Fruit fly (Drosophila melanogaster): ENCODE measurements around the gene CG12499.

CG12499 gene

DNA sequence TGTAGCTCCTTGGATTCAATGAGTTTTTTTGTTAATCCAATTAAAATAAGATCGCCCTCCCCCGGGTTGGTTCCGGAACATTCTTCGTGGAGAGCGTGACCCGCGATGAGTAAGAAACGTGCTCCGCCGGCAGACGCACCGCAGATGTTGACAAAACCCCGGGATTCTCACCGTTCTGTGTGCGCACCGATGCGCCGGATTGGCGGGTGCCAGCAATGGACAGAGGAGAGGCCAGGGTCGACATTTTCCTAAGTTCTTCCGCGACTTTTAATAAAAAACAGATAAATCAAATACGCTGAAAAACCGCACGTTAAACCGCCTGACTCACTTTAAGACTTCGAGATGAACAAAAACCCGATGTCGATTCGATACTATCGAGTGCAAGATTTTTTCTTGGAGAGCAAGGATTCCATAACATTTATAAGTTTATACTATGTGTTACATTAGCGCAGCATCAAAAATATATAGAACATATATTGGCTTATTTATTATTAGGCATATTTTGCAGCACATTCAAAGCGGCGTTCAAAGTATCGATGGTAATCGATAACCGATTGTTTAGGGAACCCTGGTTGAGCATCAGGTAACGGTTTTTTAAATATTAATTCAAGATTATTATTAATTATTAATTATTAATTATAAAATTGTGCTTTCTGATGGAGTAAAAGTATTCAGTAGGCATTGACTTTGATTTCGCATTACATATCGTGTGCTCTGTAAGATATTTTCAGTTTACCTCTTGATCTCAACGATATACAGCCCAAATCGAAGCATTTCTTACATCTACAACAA lies 44.9 kb upstream of the CG12499 start, which contains the start of the genes CCT1 and tHMG1 (continued):
- TF ChIP-seq eyg (GFP tag; optimal IDR thresholded peaks at IDR 0.05) = no peak
- TF ChIP-seq CG6813 (GFP tag; optimal IDR thresholded peaks at IDR 0.05) = no peak
- TF ChIP-seq CG17829 (tag; optimal IDR thresholded peaks at IDR 0.05) = peak; percentile 30
- peak; percentile 24 for TF ChIP-seq CG4424 (GFP tag; optimal IDR thresholded peaks at IDR 0.05)
- peak; percentile 27 for TF ChIP-seq CG2120 (GFP tag; optimal IDR thresholded peaks at IDR 0.05)
- no peak for TF ChIP-seq CG7839 (tag; optimal IDR thresholded peaks at IDR 0.05)
- 0 out of 2 replicates have a peak, but pooled peaks have one; percentile 21 for TF ChIP-seq Nf-YA (GFP tag; IDR thresholded peaks at IDR 0.05)
- no peak for TF ChIP-seq Dbx (GFP tag; IDR thresholded peaks at IDR 0.05)
- TF ChIP-seq CG14441 (GFP tag; IDR thresholded peaks at IDR 0.05) = no peak
- peak; percentile 13 for TF ChIP-seq pho (GFP tag; optimal IDR thresholded peaks at IDR 0.05)
- peak; percentile 53; the same call in 2 of the 3 replicates for TF ChIP-seq row (GFP tag; IDR thresholded peaks at IDR 0.05)
- TF ChIP-seq lbe (GFP tag; optimal IDR thresholded peaks at IDR 0.05) = peak; percentile 23
- no peak for TF ChIP-seq Sry-β (GFP tag; optimal IDR thresholded peaks at IDR 0.05)
- TF ChIP-seq Scr (GFP tag; IDR thresholded peaks at IDR 0.05; ENCODE audit: partially characterized antibody) = peak; percentile 97
- TF ChIP-seq sna (GFP tag; IDR thresholded peaks at IDR 0.05; ENCODE audit: partially characterized antibody) = peak; percentile 97
- TF ChIP-seq CG2202 (tag; optimal IDR thresholded peaks at IDR 0.05) = no peak
- peak; percentile 91 for TF ChIP-seq CG2116 (GFP tag; optimal IDR thresholded peaks at IDR 0.05)
- TF ChIP-seq Myb (GFP tag; optimal IDR thresholded peaks at IDR 0.05) = peak; percentile 92
- TF ChIP-seq CG16813 (GFP tag; IDR thresholded peaks at IDR 0.05; ENCODE audit: partially characterized antibody) = peak; percentile 96
- peak; percentile 93 for TF ChIP-seq CG7928 (GFP tag; optimal IDR thresholded peaks at IDR 0.05)
- TF ChIP-seq hbn (GFP tag; IDR thresholded peaks at IDR 0.05; ENCODE audit: partially characterized antibody) = peak; percentile 95
- TF ChIP-seq bbx (GFP tag; IDR thresholded peaks at IDR 0.05; ENCODE audit: partially characterized antibody) = peak; percentile 93
- no peak for TF ChIP-seq Lim3 (GFP tag; IDR thresholded peaks at IDR 0.05)
- no peak for TF ChIP-seq disco-r (GFP tag; optimal IDR thresholded peaks at IDR 0.05)
- peak; percentile 21 for TF ChIP-seq grau (tag; optimal IDR thresholded peaks at IDR 0.05)
- no peak for TF ChIP-seq Aef1 (GFP tag; IDR thresholded peaks at IDR 0.05)
- TF ChIP-seq CG10959 (GFP tag; IDR thresholded peaks at IDR 0.05) = no peak
- peak; percentile 42 for TF ChIP-seq CG10267 (tag; optimal IDR thresholded peaks at IDR 0.05)
- no peak for TF ChIP-seq jumu (GFP tag; optimal IDR thresholded peaks at IDR 0.05)
- TF ChIP-seq dpn (GFP tag; optimal IDR thresholded peaks at IDR 0.05) = peak in 1 of 2 experiments; percentile 1
- peak; percentile 37 for TF ChIP-seq CG30020 (tag; optimal IDR thresholded peaks at IDR 0.05)
- TF ChIP-seq CG3281 (GFP tag; optimal IDR thresholded peaks at IDR 0.05) = peak; percentile 73
- TF ChIP-seq MBD-R2 (GFP tag; IDR thresholded peaks at IDR 0.05) = peak; percentile 52; the same call in 1 of the 2 replicates
- peak; percentile 20 for TF ChIP-seq CG13296 (GFP tag; optimal IDR thresholded peaks at IDR 0.05)
- no peak for TF ChIP-seq sim (GFP tag; IDR thresholded peaks at IDR 0.05)
- no peak for TF ChIP-seq gro (GFP tag; optimal IDR thresholded peaks at IDR 0.05)
- TF ChIP-seq stwl (tag; optimal IDR thresholded peaks at IDR 0.05) = peak; percentile 55
- TF ChIP-seq CG14860 (GFP tag; IDR thresholded peaks at IDR 0.05; ENCODE audit: partially characterized antibody) = peak; percentile 95
- peak; percentile 84 for TF ChIP-seq bigmax (GFP tag; optimal IDR thresholded peaks at IDR 0.05)
- TF ChIP-seq slou (GFP tag; optimal IDR thresholded peaks at IDR 0.05) = no peak
- peak; percentile 62 for TF ChIP-seq CoRest (tag; optimal IDR thresholded peaks at IDR 0.05)
- TF ChIP-seq CG1233 (GFP tag; optimal IDR thresholded peaks at IDR 0.05) = no peak
- peak; percentile 79 for TF ChIP-seq CG7963 (GFP tag; IDR thresholded peaks at IDR 0.05; ENCODE audit: partially characterized antibody)
- peak; percentile 35 for TF ChIP-seq CG12659 (GFP tag; optimal IDR thresholded peaks at IDR 0.05)
- no peak for TF ChIP-seq CG10654 (GFP tag; optimal IDR thresholded peaks at IDR 0.05)
- TF ChIP-seq nmo (GFP tag; optimal IDR thresholded peaks at IDR 0.05) = peak; percentile 52
- no peak for TF ChIP-seq peb (GFP tag; IDR thresholded peaks at IDR 0.05)
- TF ChIP-seq Doc3 (GFP tag; IDR thresholded peaks at IDR 0.05; ENCODE audit: partially characterized antibody) = peak; percentile 98
